Worm (Caenorhabditis elegans): Measurements from ENCODE around the gene F47C12.13.

- TF ChIP-seq rnt-1 (tag; optimal IDR thresholded peaks at IDR 0.05) (no peak), lin-11 (tag; optimal IDR thresholded peaks at IDR 0.05) (no peak), pax-1 (tag; optimal IDR thresholded peaks at IDR 0.05) (no peak), che-1 (tag; optimal IDR thresholded peaks at IDR 0.05) (no peak), ztf-16 (tag; optimal IDR thresholded peaks at IDR 0.05) (no peak), ama-1 (optimal IDR thresholded peaks at IDR 0.05) (no peak)
Observed at ce11 chrIV:4034883-4035282, 40.7 kb upstream of the F47C12.13 start, which contains the start of gene hlh-30.

Measured in whole organism, late embryonic.